Fruit fly (Drosophila melanogaster) whole organism, wandering third instar larva: ENCODE results near the gene mRpL16.

ENCODE experiments used
- CG32264 ChIP-seq: fragments of 200-800 bp; sonication (Bioruptor generic); optimal IDR thresholded peaks from 2 replicates; lab custom pipeline; 2016; ENCODE audit warnings: missing biosample characterization, missing genetic modification characterization
- Hr78 ChIP-seq: fragments of >200 bp; optimal IDR thresholded peaks from 2 replicates; lab custom pipeline; 2017; ENCODE audit warnings: missing biosample characterization, missing genetic modification characterization
- Jra ChIP-seq: sonication (Bioruptor generic); optimal IDR thresholded peaks from 2 replicates; lab custom pipeline; 2016; ENCODE audit warnings: missing biosample characterization, missing genetic modification characterization
- Myc ChIP-seq: fragments of >200 bp; optimal IDR thresholded peaks from 2 replicates; lab custom pipeline; 2017
- br ChIP-seq: fragments of 200-800 bp; sonication (Bioruptor generic); optimal IDR thresholded peaks from 2 replicates; lab custom pipeline; 2016; ENCODE audit warnings: missing biosample characterization, missing genetic modification characterization
- foxo ChIP-seq, 2 experiments: fragments of 200-800 bp; sonication (Bioruptor generic); optimal IDR thresholded peaks; 2 replicates in 1 of 2; 3 replicates in 1 of 2; lab custom pipeline; 2016 to 2017; ENCODE audit warnings: missing biosample characterization in 2 of 2, missing genetic modification characterization in 2 of 2
- pan ChIP-seq: fragments of >200 bp; optimal IDR thresholded peaks from 2 replicates; lab custom pipeline; 2017

DNA sequence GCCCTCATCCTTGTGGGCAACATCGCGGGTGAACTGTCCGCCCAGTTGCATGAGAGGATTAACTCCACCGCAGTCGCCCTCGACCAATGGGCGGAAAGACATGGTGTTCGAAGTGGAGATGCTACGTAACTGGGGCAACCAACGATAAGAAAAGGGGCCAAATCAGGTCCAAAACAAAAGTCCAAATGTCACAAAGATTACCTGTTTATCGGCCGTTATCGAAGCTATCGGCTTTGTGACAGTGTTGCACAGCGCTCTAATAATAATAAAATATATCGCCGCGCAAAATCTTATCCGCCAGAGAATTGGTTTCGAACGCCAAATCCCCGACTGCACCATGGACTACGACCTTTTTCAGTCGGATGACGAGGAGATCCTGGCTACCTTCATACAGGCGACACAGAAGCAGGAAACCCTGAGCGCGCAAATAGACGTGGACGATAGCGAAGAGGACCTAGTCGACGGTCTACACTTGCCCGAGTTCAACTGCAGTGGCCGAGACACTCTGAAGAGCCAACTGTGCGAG lies 21.4 kb upstream of the mRpL16 start, which contains the start of the genes CG14803 and Pex5:
- TF ChIP-seq pan (lab: Kevin White, UChicago), result no peak
- no peak for TF ChIP-seq Myc (lab: Kevin White, UChicago)
- TF ChIP-seq Hr78 (GFP tag; lab: Kevin White, UChicago), result no peak
- TF ChIP-seq CG32264, result no peak
- TF ChIP-seq foxo (GFP tag; optimal IDR thresholded peaks at IDR 0.05; lab: Kevin White, UChicago), result no peak
- no peak for TF ChIP-seq Jra (GFP tag; lab: Kevin White, UChicago)
- no peak for TF ChIP-seq br (GFP tag; lab: Kevin White, UChicago)
